Worm (Caenorhabditis elegans): ENCODE data around the gene F41C3.8.

Gene F41C3.8

ce11 chrII:4706359-4706871 is 9.4 kb upstream of the F41C3.8 start, which contains the start of the genes F10G7.9 and tsn-1 (continued):
- TF ChIP-seq snu-23 (GFP tag; optimal IDR thresholded peaks at IDR 0.05): peak; percentile 68
- TF ChIP-seq nhr-77 (tag; optimal IDR thresholded peaks at IDR 0.05): no peak
- peak; percentile 66 for TF ChIP-seq nhr-47 (tag; optimal IDR thresholded peaks at IDR 0.05)

DNA sequence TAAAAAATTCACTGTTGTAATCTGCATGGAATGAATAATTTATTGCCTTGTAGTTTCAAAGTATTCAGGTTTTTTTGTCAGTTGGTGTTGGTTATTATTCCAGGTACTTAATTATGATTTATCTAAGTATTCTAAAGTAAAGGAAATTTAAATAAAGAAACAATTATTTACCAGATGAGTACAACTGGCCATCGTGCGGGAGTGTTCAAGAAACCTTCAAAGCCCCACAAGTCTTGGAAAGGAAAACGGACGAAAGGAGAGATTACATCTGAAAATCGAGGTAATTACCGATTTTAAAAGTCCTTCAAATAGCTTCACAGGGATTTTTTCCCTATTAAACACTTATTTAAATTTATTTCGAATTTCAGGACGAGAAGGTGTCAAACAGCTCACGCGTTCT is 5.7 kb upstream of the F41C3.8 start, which contains the start of gene tag-151:
Gene tag-151 (plus strand): TSS at position 158 of the 400 bp plus-strand sequence.
- TF ChIP-seq grh-1 (GFP tag; IDR thresholded peaks at IDR 0.05) (no peak), F16B12.6 (tag; optimal IDR thresholded peaks at IDR 0.05) (no peak), lsy-2 (tag; optimal IDR thresholded peaks at IDR 0.05) (peak in 1 of 2 experiments; percentile 1), nhr-90 (tag; optimal IDR thresholded peaks at IDR 0.05; ENCODE audit: poor library complexity) (peak; percentile 11), aly-2 (tag; optimal IDR thresholded peaks at IDR 0.05) (no peak), lin-14 (GFP tag; optimal IDR thresholded peaks at IDR 0.05) (no peak), rnt-1 (tag; optimal IDR thresholded peaks at IDR 0.05) (no peak), ceh-8 (GFP tag; optimal IDR thresholded peaks at IDR 0.05) (no peak), efl-1 (optimal IDR thresholded peaks at IDR 0.05) (no peak), efl-1 (GFP tag; optimal IDR thresholded peaks at IDR 0.05 in 1 of 2) (peak in 1 of 2 experiments; percentile 52), ztf-11 (tag; optimal IDR thresholded peaks at IDR 0.05) (no peak), lir-3 (tag; optimal IDR thresholded peaks at IDR 0.05; ENCODE audit: poor library complexity) (no peak)

ce11 chrII:4710813-4711212 is 5.0 kb upstream of the F41C3.8 start:
- TF ChIP-seq unc-98 (GFP tag; IDR thresholded peaks at IDR 0.05) (no peak), lin-14 (GFP tag; optimal IDR thresholded peaks at IDR 0.05) (no peak), ets-5 (GFP tag; IDR thresholded peaks at IDR 0.05) (no peak), lin-13 (GFP tag; optimal IDR thresholded peaks at IDR 0.05) (no peak), nhr-12 (tag; optimal IDR thresholded peaks at IDR 0.05) (no peak), nhr-76 (tag; optimal IDR thresholded peaks at IDR 0.05) (no peak), tlp-1 (tag; optimal IDR thresholded peaks at IDR 0.05) (no peak), sptf-1 (tag; optimal IDR thresholded peaks at IDR 0.05) (no peak), dsc-1 (tag; optimal IDR thresholded peaks at IDR 0.05) (no peak), lir-3 (tag; optimal IDR thresholded peaks at IDR 0.05; ENCODE audit: poor library complexity) (no peak), ceh-88 (GFP tag; IDR thresholded peaks at IDR 0.05) (no peak), lin-15B (tag; optimal IDR thresholded peaks at IDR 0.05) (no peak), F16B12.6 (tag; optimal IDR thresholded peaks at IDR 0.05) (no peak), irx-1 (tag; optimal IDR thresholded peaks at IDR 0.05) (no peak), nhr-77 (tag; optimal IDR thresholded peaks at IDR 0.05) (no peak), C04F5.9 (tag; optimal IDR thresholded peaks at IDR 0.05) (no peak), vab-15 (tag; optimal IDR thresholded peaks at IDR 0.05) (no peak), unc-130 (tag; optimal IDR thresholded peaks at IDR 0.05) (no peak)

DNA sequence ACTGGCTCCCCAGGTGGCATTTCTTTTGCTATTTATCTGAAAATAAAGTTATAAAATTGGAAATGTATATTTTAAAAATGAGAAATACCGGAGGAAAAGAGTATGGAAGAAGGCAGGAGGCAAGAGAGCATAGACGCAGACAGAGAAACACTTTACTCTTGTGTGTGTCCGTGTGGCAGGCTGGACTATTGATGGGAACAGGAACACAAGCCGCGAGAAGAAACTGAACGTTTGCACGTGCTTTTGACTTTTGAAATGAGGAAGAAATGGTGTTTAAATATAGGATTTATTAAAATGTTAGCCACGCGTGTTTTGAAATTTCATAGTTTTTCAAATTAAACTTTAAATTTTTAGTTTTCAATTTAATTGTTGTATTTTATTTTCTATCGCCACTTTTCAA is 10.3 kb downstream of the F41C3.8 start, which contains the start of gene F10G7.10:
Gene F10G7.10 (minus strand): TSS at position 145 of the 400 bp plus-strand sequence.
- no peak for TF ChIP-seq nhr-84 (tag; optimal IDR thresholded peaks at IDR 0.05)
- TF ChIP-seq mdl-1 (tag; optimal IDR thresholded peaks at IDR 0.05): peak in 1 of 2 experiments; percentile 19
- peak in 1 of 3 experiments; percentile 4 for TF ChIP-seq dpl-1 (GFP tag; optimal IDR thresholded peaks at IDR 0.05)
- peak; percentile 15 for TF ChIP-seq mep-1 (tag; optimal IDR thresholded peaks at IDR 0.05)
- peak; percentile 56 for TF ChIP-seq lin-14 (GFP tag; optimal IDR thresholded peaks at IDR 0.05)
- no peak for TF ChIP-seq ztf-4 (tag; optimal IDR thresholded peaks at IDR 0.05)

DNA sequence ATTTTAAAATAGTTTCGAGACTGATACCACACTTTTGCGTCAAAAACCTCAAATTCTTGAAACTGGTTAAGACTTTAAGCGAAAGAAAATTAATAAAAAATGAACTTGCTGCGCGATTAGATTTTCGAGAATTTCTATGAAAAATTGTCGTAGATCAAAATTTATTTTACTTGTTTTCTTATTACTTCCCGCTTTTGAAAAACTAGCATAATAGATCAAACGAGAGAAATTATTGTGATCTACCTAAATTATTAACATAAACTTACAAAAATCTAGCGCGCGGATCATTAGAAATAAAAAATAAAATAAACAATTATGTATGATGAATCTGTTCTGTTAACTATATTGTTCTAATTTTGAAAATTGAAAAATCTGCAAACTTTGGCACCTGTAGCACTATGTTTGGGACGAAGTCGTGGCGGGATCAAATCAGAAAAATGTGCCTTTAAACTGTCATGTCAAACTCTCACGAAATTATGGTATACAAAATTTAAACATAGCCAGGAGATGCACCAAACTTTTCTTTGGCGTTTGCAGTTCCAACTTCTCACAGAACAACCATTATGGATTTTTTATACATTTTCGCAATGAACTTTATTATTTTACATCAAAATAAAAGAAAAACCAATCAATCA is 11.0 kb downstream of the F41C3.8 start:
- TF ChIP-seq ama-1 (optimal IDR thresholded peaks at IDR 0.05) (peak; percentile 10), nhr-76 (tag; optimal IDR thresholded peaks at IDR 0.05) (no peak), ceh-88 (GFP tag; IDR thresholded peaks at IDR 0.05) (no peak), hpl-2 (GFP tag; optimal IDR thresholded peaks at IDR 0.05) (no peak), elt-2 (tag; optimal IDR thresholded peaks at IDR 0.05) (peak; percentile 35), fkh-4 (tag; optimal IDR thresholded peaks at IDR 0.05; ENCODE audit: borderline replicate concordance) (no peak)
